3 fruit fly cellular contexts compared by ENCODE assay signal in the genomic region with DNA sequence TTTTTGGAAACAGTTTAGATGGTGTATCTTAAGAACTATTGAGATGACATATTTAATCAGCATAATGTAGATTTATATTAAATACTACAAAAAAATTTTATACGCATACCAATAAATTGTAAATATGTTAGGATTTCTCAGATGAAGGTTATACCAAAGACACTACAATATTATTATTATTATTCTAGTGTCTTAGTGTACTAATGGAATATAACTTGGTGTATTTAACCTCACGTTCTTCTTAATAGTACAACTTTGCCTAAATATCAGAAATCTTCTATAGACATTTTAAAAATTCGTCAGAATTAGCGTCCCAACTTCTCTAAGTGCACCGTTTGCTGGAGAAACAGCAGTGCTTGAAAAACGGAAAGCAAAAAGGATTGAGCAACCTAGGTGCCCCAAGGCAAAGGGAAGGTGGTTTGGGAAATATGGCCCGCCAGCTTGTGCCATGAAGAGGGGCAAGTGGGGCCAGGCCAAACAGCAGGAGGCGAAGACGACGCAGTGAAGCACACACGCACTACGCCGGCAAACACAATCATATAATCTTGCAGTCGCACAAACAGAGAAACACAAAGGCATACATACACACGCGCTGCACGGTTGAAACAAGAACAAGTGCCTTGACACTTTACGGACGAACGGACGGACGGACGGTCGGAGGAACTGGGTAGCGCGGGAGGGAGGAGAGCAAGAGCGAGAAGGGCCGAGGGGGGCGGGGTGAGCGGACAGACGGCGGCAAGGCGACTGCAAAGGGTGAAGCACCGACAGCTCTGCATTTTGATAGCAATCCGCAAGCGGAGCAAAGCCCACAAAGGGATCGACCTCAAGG.
TF ChIP-seq lines count a peak whose summit lies in the region.

No protein-coding gene starts in this region.

TF ChIP-seq in whole organism, embryonic, 481 proteins besides CTCF, POLR2A, EP300 and RAD21 (continued from another document):
- TF ChIP-seq bbx (GFP tag; IDR thresholded peaks at IDR 0.05; lab: Robert Waterston, UW; ENCODE audit: partially characterized antibody): peak; percentile 12; the same call in 1 of the 2 replicates
- no peak for TF ChIP-seq lmd (GFP tag; IDR thresholded peaks at IDR 0.05; lab: Robert Waterston, UW)
- TF ChIP-seq CG6791 (GFP tag; IDR thresholded peaks at IDR 0.05; lab: Robert Waterston, UW; ENCODE audit: partially characterized antibody): 0 out of 3 replicates have a peak, but pooled peaks have one; percentile 15

TF ChIP-seq in whole organism, prepupa, 60 proteins besides CTCF, POLR2A, EP300 and RAD21 (continued from another document):
- TF ChIP-seq CG3032 (tag; optimal IDR thresholded peaks at IDR 0.05; lab: Kevin White, UChicago): peak; percentile 77
- peak; percentile 66 for TF ChIP-seq CG3919 (GFP tag; optimal IDR thresholded peaks at IDR 0.05; lab: Kevin White, UChicago)
- no peak for TF ChIP-seq Gug (GFP tag; IDR thresholded peaks at IDR 0.05; lab: Robert Waterston, UW)
- TF ChIP-seq Eip93F (GFP tag; optimal IDR thresholded peaks at IDR 0.05; lab: Kevin White, UChicago): no peak
- peak; percentile 66 for TF ChIP-seq CG6808 (GFP tag; optimal IDR thresholded peaks at IDR 0.05; lab: Kevin White, UChicago)
- peak; percentile 40; the same call in 1 of the 3 replicates for TF ChIP-seq CG6163 (GFP tag; IDR thresholded peaks at IDR 0.05; lab: Robert Waterston, UW)
- TF ChIP-seq CG7368 (GFP tag; optimal IDR thresholded peaks at IDR 0.05; lab: Kevin White, UChicago): no peak
- TF ChIP-seq CG8632 (GFP tag; optimal IDR thresholded peaks at IDR 0.05; lab: Kevin White, UChicago): peak; percentile 55
- TF ChIP-seq esn (GFP tag; optimal IDR thresholded peaks at IDR 0.05; lab: Kevin White, UChicago): peak; percentile 80
- TF ChIP-seq CG15336 (GFP tag; IDR thresholded peaks at IDR 0.05; lab: Robert Waterston, UW): no peak
- peak; percentile 83 for TF ChIP-seq CG10631 (GFP tag; optimal IDR thresholded peaks at IDR 0.05; lab: Kevin White, UChicago)
- TF ChIP-seq ss (GFP tag; optimal IDR thresholded peaks at IDR 0.05; lab: Kevin White, UChicago): no peak
- TF ChIP-seq OdsH (GFP tag; optimal IDR thresholded peaks at IDR 0.05; lab: Kevin White, UChicago): peak; percentile 47
- peak; percentile 4 for TF ChIP-seq Sox102F (GFP tag; optimal IDR thresholded peaks at IDR 0.05; lab: Kevin White, UChicago)
- TF ChIP-seq CG6276 (GFP tag; optimal IDR thresholded peaks at IDR 0.05; lab: Kevin White, UChicago): no peak
- TF ChIP-seq vri (GFP tag; optimal IDR thresholded peaks at IDR 0.05; lab: Kevin White, UChicago): no peak
- TF ChIP-seq cyc (GFP tag; optimal IDR thresholded peaks at IDR 0.05; lab: Kevin White, UChicago): peak; percentile 51
- no peak for TF ChIP-seq dac (GFP tag; optimal IDR thresholded peaks at IDR 0.05; lab: Kevin White, UChicago)
- no peak for TF ChIP-seq CG6854 (GFP tag; optimal IDR thresholded peaks at IDR 0.05; lab: Kevin White, UChicago)
- TF ChIP-seq fd59A (GFP tag; optimal IDR thresholded peaks at IDR 0.05; lab: Kevin White, UChicago): peak; percentile 51
- no peak for TF ChIP-seq eg (GFP tag; IDR thresholded peaks at IDR 0.05; lab: Robert Waterston, UW)
- TF ChIP-seq CG1621 (tag; optimal IDR thresholded peaks at IDR 0.05; lab: Kevin White, UChicago): no peak
- TF ChIP-seq CG9139 (GFP tag; optimal IDR thresholded peaks at IDR 0.05; lab: Kevin White, UChicago): no peak
- no peak for TF ChIP-seq CG31627 (GFP tag; optimal IDR thresholded peaks at IDR 0.05; lab: Kevin White, UChicago)
- no peak for TF ChIP-seq CG11762 (GFP tag; optimal IDR thresholded peaks at IDR 0.05; lab: Kevin White, UChicago; ENCODE audit: insufficient read depth)
- peak; percentile 42 for TF ChIP-seq pdm3 (GFP tag; optimal IDR thresholded peaks at IDR 0.05; lab: Kevin White, UChicago)
- peak; percentile 68 for TF ChIP-seq topi (GFP tag; optimal IDR thresholded peaks at IDR 0.05; lab: Kevin White, UChicago)
- peak; percentile 31 for TF ChIP-seq Sox15 (GFP tag; optimal IDR thresholded peaks at IDR 0.05; lab: Kevin White, UChicago)
- TF ChIP-seq CG34406 (GFP tag; optimal IDR thresholded peaks at IDR 0.05; lab: Kevin White, UChicago): peak; percentile 53
- TF ChIP-seq spab (GFP tag; optimal IDR thresholded peaks at IDR 0.05; lab: Kevin White, UChicago): peak; percentile 79
- peak; percentile 50 for TF ChIP-seq achi (GFP tag; optimal IDR thresholded peaks at IDR 0.05; lab: Kevin White, UChicago)
- peak; percentile 0 for TF ChIP-seq Hr39 (GFP tag; optimal IDR thresholded peaks at IDR 0.05; lab: Kevin White, UChicago)
- TF ChIP-seq Smox (GFP tag; optimal IDR thresholded peaks at IDR 0.05; lab: Kevin White, UChicago): peak; percentile 56
- peak; percentile 65 for TF ChIP-seq acj6 (GFP tag; optimal IDR thresholded peaks at IDR 0.05; lab: Kevin White, UChicago)
- peak; percentile 1 to 80 for TF ChIP-seq salr (GFP tag; optimal IDR thresholded peaks at IDR 0.05; lab: Kevin White, UChicago)
- TF ChIP-seq Sox14 (GFP tag; optimal IDR thresholded peaks at IDR 0.05; lab: Kevin White, UChicago): no peak
- TF ChIP-seq CG8319 (GFP tag; optimal IDR thresholded peaks at IDR 0.05; lab: Kevin White, UChicago): peak; percentile 31
- no peak for TF ChIP-seq Ets21C (GFP tag; optimal IDR thresholded peaks at IDR 0.05; lab: Kevin White, UChicago)
- no peak for TF ChIP-seq CG8119 (GFP tag; IDR thresholded peaks at IDR 0.05; lab: Robert Waterston, UW)
- no peak for TF ChIP-seq fd85E (GFP tag; optimal IDR thresholded peaks at IDR 0.05; lab: Kevin White, UChicago)

TF ChIP-seq in whole organism, wandering third instar larva, 38 proteins besides CTCF, POLR2A, EP300 and RAD21 (continued from another document):
- TF ChIP-seq ey (GFP tag; optimal IDR thresholded peaks at IDR 0.05; lab: Kevin White, UChicago) (no peak), Hr78 (GFP tag; optimal IDR thresholded peaks at IDR 0.05; lab: Kevin White, UChicago) (no peak), dl (GFP tag; optimal IDR thresholded peaks at IDR 0.05; lab: Kevin White, UChicago; ENCODE audit: insufficient read depth in 1 of 2, partially characterized antibody in 2 of 2) (peak in 1 of 2 experiments; percentile 59), Dfd (GFP tag; optimal IDR thresholded peaks at IDR 0.05; lab: Kevin White, UChicago) (no peak), HLH106 (tag; optimal IDR thresholded peaks at IDR 0.05; lab: Kevin White, UChicago) (peak; percentile 43), tai (GFP tag; optimal IDR thresholded peaks at IDR 0.05; lab: Kevin White, UChicago) (no peak), Hnf4 (GFP tag; optimal IDR thresholded peaks at IDR 0.05; lab: Kevin White, UChicago) (no peak), brk (GFP tag; optimal IDR thresholded peaks at IDR 0.05; lab: Kevin White, UChicago) (no peak), sage (GFP tag; optimal IDR thresholded peaks at IDR 0.05; lab: Kevin White, UChicago) (no peak), Hr83 (GFP tag; optimal IDR thresholded peaks at IDR 0.05; lab: Kevin White, UChicago; ENCODE audit: poor library complexity, severe bottlenecking) (no peak), foxo (GFP tag; optimal IDR thresholded peaks at IDR 0.05; lab: Kevin White, UChicago) (peak in 1 of 2 experiments; percentile 42), OdsH (GFP tag; optimal IDR thresholded peaks at IDR 0.05; lab: Kevin White, UChicago) (peak; percentile 10), br (GFP tag; optimal IDR thresholded peaks at IDR 0.05; lab: Kevin White, UChicago) (no peak)
TF ChIP-seq in whole organism, wandering third instar larva: peak in this region for 10.
